Fruit fly (Drosophila melanogaster): ENCODE results near the gene CG14218.
A peak's percentile ranks its signal among the peaks of the same experiment; 100 is the strongest.

Gene CG14218

dm6 chrX:19608042-19608609 lies 26.3 kb upstream of the CG14218 start (continued):
- TF ChIP-seq CG2116 (GFP tag; optimal IDR thresholded peaks at IDR 0.05) (peak; percentile 38), onecut (GFP tag; IDR thresholded peaks at IDR 0.05) (peak; percentile 20; the same call in 1 of the 2 replicates), CG17568 (GFP tag; optimal IDR thresholded peaks at IDR 0.05) (no peak), mirr (GFP tag; optimal IDR thresholded peaks at IDR 0.05) (peak; percentile 65), Dref (GFP tag; IDR thresholded peaks at IDR 0.05) (peak; percentile 58), p53 (GFP tag; optimal IDR thresholded peaks at IDR 0.05) (peak; percentile 30), Side (GFP tag; optimal IDR thresholded peaks at IDR 0.05) (no peak), CG17186 (GFP tag; optimal IDR thresholded peaks at IDR 0.05) (no peak), chinmo (GFP tag; IDR thresholded peaks at IDR 0.05; ENCODE audit: partially characterized antibody) (peak; percentile 87; the same call in 1 of the 4 replicates), NfI (GFP tag; optimal IDR thresholded peaks at IDR 0.05) (no peak), ash1 (GFP tag; optimal IDR thresholded peaks at IDR 0.05) (no peak), Six4 (GFP tag; optimal IDR thresholded peaks at IDR 0.05) (no peak), Mrtf (GFP tag; IDR thresholded peaks at IDR 0.05) (no peak), CG9876 (GFP tag; optimal IDR thresholded peaks at IDR 0.05) (no peak), Dip3 (GFP tag; optimal IDR thresholded peaks at IDR 0.05) (no peak), Dip2 (GFP tag; IDR thresholded peaks at IDR 0.05) (no peak), HmgZ (tag; optimal IDR thresholded peaks at IDR 0.05) (peak; percentile 20), grn (GFP tag; optimal IDR thresholded peaks at IDR 0.05) (peak; percentile 43), ftz-f1 (GFP tag; optimal IDR thresholded peaks at IDR 0.05) (peak; percentile 83), CG1233 (GFP tag; optimal IDR thresholded peaks at IDR 0.05) (peak; percentile 19), fu2 (GFP tag; optimal IDR thresholded peaks at IDR 0.05) (no peak), cwo (GFP tag; optimal IDR thresholded peaks at IDR 0.05) (peak; percentile 93), ATbp (GFP tag; optimal IDR thresholded peaks at IDR 0.05) (no peak), pb (GFP tag; optimal IDR thresholded peaks at IDR 0.05) (no peak), vvl (GFP tag; IDR thresholded peaks at IDR 0.05) (no peak), Nf-YC (tag; optimal IDR thresholded peaks at IDR 0.05) (no peak), gem (tag; optimal IDR thresholded peaks at IDR 0.05) (no peak), Aef1 (GFP tag; IDR thresholded peaks at IDR 0.05) (no peak), ab (GFP tag; optimal IDR thresholded peaks at IDR 0.05) (no peak), CG12391 (tag; optimal IDR thresholded peaks at IDR 0.05) (no peak), CG34376 (GFP tag; optimal IDR thresholded peaks at IDR 0.05) (peak; percentile 86), hbn (GFP tag; IDR thresholded peaks at IDR 0.05; ENCODE audit: partially characterized antibody) (peak; percentile 13; the same call in 1 of the 2 replicates), BEAF-32 (GFP tag; optimal IDR thresholded peaks at IDR 0.05) (peak; percentile 25), CG31224 (GFP tag; IDR thresholded peaks at IDR 0.05) (no peak), CG15696 (tag; optimal IDR thresholded peaks at IDR 0.05) (no peak), CG10267 (tag; optimal IDR thresholded peaks at IDR 0.05) (no peak), Neu2 (GFP tag; optimal IDR thresholded peaks at IDR 0.05; ENCODE audit: borderline replicate concordance) (no peak), CG13424 (tag; optimal IDR thresholded peaks at IDR 0.05) (no peak), CG34224 (GFP tag; IDR thresholded peaks at IDR 0.05; ENCODE audit: partially characterized antibody) (peak; percentile 35; the same call in 2 of the 3 replicates), Hr78 (GFP tag; optimal IDR thresholded peaks at IDR 0.05) (peak in 1 of 2 experiments; percentile 42), Dll (GFP tag; IDR thresholded peaks at IDR 0.05; ENCODE audit: partially characterized antibody) (peak; percentile 57; the same call in 3 of the 4 replicates), her (GFP tag; optimal IDR thresholded peaks at IDR 0.05) (no peak), Bdp1 (GFP tag; optimal IDR thresholded peaks at IDR 0.05) (no peak), Drgx (GFP tag; IDR thresholded peaks at IDR 0.05) (no peak), CG12299 (tag; optimal IDR thresholded peaks at IDR 0.05) (no peak), Taf1 (GFP tag; IDR thresholded peaks at IDR 0.05) (no peak), schlank (tag; optimal IDR thresholded peaks at IDR 0.05) (no peak), CG11456 (GFP tag; IDR thresholded peaks at IDR 0.05) (no peak), CG30403 (GFP tag; optimal IDR thresholded peaks at IDR 0.05) (no peak), CG15601 (tag; optimal IDR thresholded peaks at IDR 0.05) (peak; percentile 56)

Measured in whole organism, embryonic.